Worm (Caenorhabditis elegans): ENCODE measurements around the gene C13A10.2.

- TF ChIP-seq tbp1 (GFP tag; optimal IDR thresholded peaks at IDR 0.05) (peak; percentile 0), efl-1 (GFP tag; optimal IDR thresholded peaks at IDR 0.05) (no peak), mes-4 (tag; optimal IDR thresholded peaks at IDR 0.05) (no peak), ceh-27 (GFP tag; optimal IDR thresholded peaks at IDR 0.05) (no peak), him-1 (tag; optimal IDR thresholded peaks at IDR 0.05) (no peak), sea-2 (GFP tag; IDR thresholded peaks at IDR 0.05) (no peak), lin-54 (GFP tag; optimal IDR thresholded peaks at IDR 0.05) (no peak), unc-62 (GFP tag; optimal IDR thresholded peaks at IDR 0.05) (no peak)
Measured at ce11 chrII:1402167-1402619, 44.4 kb upstream of the C13A10.2 start, which contains the start of gene Y51H7C.7.
